Worm (Caenorhabditis elegans): ENCODE data around the gene W09G12.7.
A peak's percentile ranks its signal among the peaks of the same experiment; 100 is the strongest.

W09G12.7 gene

DNA sequence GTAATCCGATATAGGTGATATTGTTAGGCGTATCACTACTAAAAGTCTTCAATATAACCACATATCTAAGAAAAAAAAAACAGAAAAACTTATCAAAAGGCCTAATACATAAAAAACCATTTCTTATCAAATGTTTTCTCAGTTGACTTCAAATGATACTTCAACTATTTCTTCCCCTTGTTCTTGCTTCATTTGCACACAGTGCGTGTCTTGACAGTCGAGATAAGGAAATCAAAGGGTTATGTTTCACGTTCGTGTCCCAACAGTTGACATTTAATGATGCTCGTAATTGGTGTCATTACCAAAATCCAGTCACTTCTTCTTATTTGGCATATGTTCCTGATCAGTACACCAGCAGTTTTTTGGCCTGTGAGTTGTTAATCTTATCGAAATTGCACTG is 37.8 kb downstream of the W09G12.7 start, which contains the start of gene clec-170:
Gene clec-170 (plus strand): TSS at position 143 of the 400 bp plus-strand sequence.
- peak; percentile 81 for TF ChIP-seq elt-2 (tag; optimal IDR thresholded peaks at IDR 0.05)
- TF ChIP-seq nhr-237 (tag; optimal IDR thresholded peaks at IDR 0.05), result no peak
- peak; percentile 12 for TF ChIP-seq pqm-1 (tag; optimal IDR thresholded peaks at IDR 0.05)
- TF ChIP-seq fkh-10 (GFP tag; optimal IDR thresholded peaks at IDR 0.05), result no peak

DNA sequence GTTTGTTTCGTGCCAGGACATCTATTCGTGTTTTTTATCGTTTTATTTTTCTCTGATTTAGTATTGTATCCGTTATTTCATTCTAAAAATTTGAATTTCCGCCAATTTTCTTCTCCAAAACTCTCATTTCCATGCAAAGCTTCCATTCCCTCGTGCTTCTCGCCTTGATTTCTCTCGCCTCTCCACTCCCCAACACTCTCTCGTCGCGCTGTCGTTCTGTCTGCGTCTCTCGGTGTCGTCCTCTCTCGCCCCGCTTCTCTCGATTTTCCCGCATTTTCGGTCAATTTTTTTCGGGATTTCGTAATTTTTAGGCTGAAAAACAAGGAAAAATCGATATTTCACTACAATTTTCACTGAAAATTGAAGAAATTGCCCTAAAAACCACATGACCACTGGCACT is 45.7 kb downstream of the W09G12.7 start, which contains the start of gene C09E9.1:
Gene C09E9.1 (plus strand): TSS at position 286 of the 400 bp plus-strand sequence.
- TF ChIP-seq nhr-11 (tag; optimal IDR thresholded peaks at IDR 0.05), result no peak
- peak; percentile 42 for TF ChIP-seq skn-1 (tag; optimal IDR thresholded peaks at IDR 0.05)
- peak; percentile 8 for TF ChIP-seq fkh-10 (GFP tag; optimal IDR thresholded peaks at IDR 0.05)
- peak; percentile 15 for TF ChIP-seq snpc-4 (tag; optimal IDR thresholded peaks at IDR 0.05)
- TF ChIP-seq elt-2 (tag; optimal IDR thresholded peaks at IDR 0.05), result peak; percentile 72
- TF ChIP-seq nhr-25 (tag; optimal IDR thresholded peaks at IDR 0.05), result peak; percentile 14
- TF ChIP-seq mdl-1 (tag; optimal IDR thresholded peaks at IDR 0.05), result peak; percentile 97
- TF ChIP-seq ceh-16 (tag; optimal IDR thresholded peaks at IDR 0.05), result no peak
- TF ChIP-seq lin-39 (tag; optimal IDR thresholded peaks at IDR 0.05), result peak; percentile 63
- TF ChIP-seq jun-1 (tag; optimal IDR thresholded peaks at IDR 0.05), result peak; percentile 62
- TF ChIP-seq R02D3.7 (tag; optimal IDR thresholded peaks at IDR 0.05), result no peak
- TF ChIP-seq lin-15B (tag; optimal IDR thresholded peaks at IDR 0.05), result peak; percentile 88
- TF ChIP-seq ceh-28 (tag; optimal IDR thresholded peaks at IDR 0.05), result peak; percentile 61
- peak; percentile 80 for TF ChIP-seq hmg-11 (tag; optimal IDR thresholded peaks at IDR 0.05)
- peak; percentile 39 for TF ChIP-seq pha-4 (tag; optimal IDR thresholded peaks at IDR 0.05)
- no peak for TF ChIP-seq unc-39 (tag; optimal IDR thresholded peaks at IDR 0.05)
- peak; percentile 79 for TF ChIP-seq nfya-1 (tag; optimal IDR thresholded peaks at IDR 0.05; ENCODE audit: insufficient read depth)
- peak; percentile 6 for TF ChIP-seq nhr-23 (tag; optimal IDR thresholded peaks at IDR 0.05)

ce11 chrIV:1275910-1276309 is 47.0 kb downstream of the W09G12.7 start:
- TF ChIP-seq nhr-25 (tag; optimal IDR thresholded peaks at IDR 0.05) (no peak), ztf-4 (tag; optimal IDR thresholded peaks at IDR 0.05) (no peak), ZK546.5 (tag; optimal IDR thresholded peaks at IDR 0.05) (no peak), nhr-237 (tag; optimal IDR thresholded peaks at IDR 0.05) (no peak), tbx-2 (tag; optimal IDR thresholded peaks at IDR 0.05) (no peak), ceh-28 (tag; optimal IDR thresholded peaks at IDR 0.05) (no peak), fkh-10 (GFP tag; optimal IDR thresholded peaks at IDR 0.05) (no peak), daf-12 (tag; optimal IDR thresholded peaks at IDR 0.05) (no peak), unc-62 (GFP tag; optimal IDR thresholded peaks at IDR 0.05) (no peak), mdl-1 (tag; optimal IDR thresholded peaks at IDR 0.05) (no peak)

DNA sequence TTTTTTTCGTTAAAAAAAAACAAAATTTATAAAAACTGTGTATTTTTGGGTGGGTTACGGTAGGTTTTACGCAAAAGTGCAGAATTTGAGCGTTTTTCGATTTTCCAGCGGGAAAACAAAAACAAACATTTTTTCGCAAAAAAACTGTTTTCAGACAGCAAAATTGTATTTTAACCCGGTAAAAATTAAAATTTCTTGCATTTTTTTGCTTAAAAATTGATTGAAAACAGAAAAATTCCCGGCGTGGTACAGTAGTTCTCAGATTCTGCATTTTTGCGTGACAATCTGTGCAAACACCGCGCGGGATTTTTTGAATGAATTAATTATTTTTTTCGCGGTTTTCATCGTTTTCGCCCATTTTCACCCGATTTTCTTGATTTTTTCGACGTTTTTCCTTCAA is 48.2 kb downstream of the W09G12.7 start:
- no peak for TF ChIP-seq aly-2 (tag; optimal IDR thresholded peaks at IDR 0.05)
- TF ChIP-seq pqm-1 (tag; optimal IDR thresholded peaks at IDR 0.05), result no peak
- no peak for TF ChIP-seq lin-39 (tag; optimal IDR thresholded peaks at IDR 0.05)
- no peak for TF ChIP-seq lsy-12 (tag; optimal IDR thresholded peaks at IDR 0.05)
- TF ChIP-seq nhr-11 (tag; optimal IDR thresholded peaks at IDR 0.05), result no peak
- TF ChIP-seq ztf-11 (tag; optimal IDR thresholded peaks at IDR 0.05), result no peak
- TF ChIP-seq nfya-1 (tag; optimal IDR thresholded peaks at IDR 0.05; ENCODE audit: insufficient read depth), result no peak
- no peak for TF ChIP-seq fkh-10 (GFP tag; optimal IDR thresholded peaks at IDR 0.05)
- no peak for TF ChIP-seq snpc-4 (tag; optimal IDR thresholded peaks at IDR 0.05)
- TF ChIP-seq fkh-2 (tag; optimal IDR thresholded peaks at IDR 0.05), result no peak
- TF ChIP-seq ZK546.5 (tag; optimal IDR thresholded peaks at IDR 0.05), result no peak
- no peak for TF ChIP-seq pha-4 (tag; optimal IDR thresholded peaks at IDR 0.05)
- TF ChIP-seq nhr-67 (tag; optimal IDR thresholded peaks at IDR 0.05), result no peak
- no peak for TF ChIP-seq elt-3 (tag; optimal IDR thresholded peaks at IDR 0.05)
- no peak for TF ChIP-seq daf-12 (tag; optimal IDR thresholded peaks at IDR 0.05)
- no peak for TF ChIP-seq nhr-28 (tag; optimal IDR thresholded peaks at IDR 0.05)
- TF ChIP-seq lin-15B (tag; optimal IDR thresholded peaks at IDR 0.05), result no peak
- TF ChIP-seq hmg-11 (tag; optimal IDR thresholded peaks at IDR 0.05), result no peak

DNA sequence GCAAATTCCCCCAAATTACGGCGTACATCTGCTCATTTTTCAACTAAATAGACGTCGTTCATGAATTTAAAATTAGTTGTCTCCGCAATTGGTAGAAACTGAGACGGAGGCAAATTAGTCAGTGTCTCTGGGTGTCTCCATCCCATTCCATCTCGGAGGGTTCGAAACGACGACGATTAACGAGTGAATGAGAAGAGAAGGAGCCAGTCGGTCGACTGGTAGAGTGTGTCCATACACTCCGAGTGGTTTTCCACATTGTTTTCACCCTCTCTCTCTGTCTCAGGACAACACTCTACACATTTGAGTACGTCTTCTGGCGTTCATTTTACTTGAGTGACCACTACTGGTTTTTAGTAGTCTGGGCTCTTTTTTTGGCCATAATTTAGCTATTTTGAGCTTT is 50.1 kb downstream of the W09G12.7 start:
- no peak for TF ChIP-seq nhr-28 (tag; optimal IDR thresholded peaks at IDR 0.05)
- no peak for TF ChIP-seq snpc-4 (tag; optimal IDR thresholded peaks at IDR 0.05)
- TF ChIP-seq egl-5 (tag; optimal IDR thresholded peaks at IDR 0.05), result peak; percentile 78
- no peak for TF ChIP-seq ama-1 (optimal IDR thresholded peaks at IDR 0.05)
- TF ChIP-seq lin-39 (tag; optimal IDR thresholded peaks at IDR 0.05), result peak; percentile 85
- no peak for TF ChIP-seq unc-39 (tag; optimal IDR thresholded peaks at IDR 0.05)
- TF ChIP-seq lin-15B (tag; optimal IDR thresholded peaks at IDR 0.05), result peak; percentile 9
